Worm (Caenorhabditis elegans): Measurements from ENCODE around the gene ZK470.6.

DNA sequence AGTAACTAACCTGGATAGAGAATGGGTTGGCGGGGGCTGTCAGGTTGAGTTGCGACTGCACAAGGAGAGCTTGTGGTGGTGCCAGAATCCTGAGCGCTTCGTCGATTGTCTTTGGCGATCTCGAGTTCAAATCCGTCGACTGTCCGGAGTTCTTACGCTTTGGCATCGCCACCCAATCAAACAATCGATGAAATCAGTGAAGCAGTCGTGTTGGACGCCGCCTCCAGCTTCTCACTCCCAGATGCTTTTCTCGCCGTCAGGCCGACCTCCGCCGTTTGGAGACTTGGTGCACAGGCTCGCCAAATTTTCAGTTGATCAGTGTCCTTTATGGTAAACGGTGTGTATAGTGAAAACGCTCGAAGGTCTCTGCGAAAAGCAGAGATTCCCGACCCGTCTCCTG lies 39.6 kb upstream of the ZK470.6 start, which contains the start of the genes F20B6.10 and hpk-1:
- no peak for TF ChIP-seq ref-1 (GFP tag; conservative IDR thresholded peaks at IDR 0.05)
- no peak for TF ChIP-seq flt-1 (GFP tag; IDR thresholded peaks at IDR 0.05)
- TF ChIP-seq klf-2 (GFP tag; conservative IDR thresholded peaks at IDR 0.05): no peak
- TF ChIP-seq ztf-23 (GFP tag; IDR thresholded peaks at IDR 0.05): no peak
- no peak for TF ChIP-seq tab-1 (GFP tag; IDR thresholded peaks at IDR 0.05)

All from whole organism, midembryonic.